Worm (Caenorhabditis elegans) whole organism, L2 larva: ENCODE measurements around the gene cblc-1.
A peak's percentile ranks its signal among the peaks of the same experiment; 100 is the strongest.
"Not testable (repeated sequence)": the region's sequence is repeated elsewhere in the genome, so short reads cannot be mapped to it uniquely, and the experiment has no call there.

Experiments used
- C34F6.9 ChIP-seq: fragments of 150-350 bp; optimal IDR thresholded peaks from 2 replicates; lab custom pipeline; 2014; ENCODE audit warnings: missing biosample characterization, missing genetic modification characterization
- F13H6.1 ChIP-seq: sonication (generic microtip); optimal IDR thresholded peaks from 2 replicates; lab custom pipeline; 2016; ENCODE audit warnings: missing genetic modification characterization, missing compliant biosample characterization
- R02D3.7 ChIP-seq: fragments of 150-350 bp; optimal IDR thresholded peaks from 2 replicates; lab custom pipeline; 2014; ENCODE audit warnings: missing biosample characterization, missing genetic modification characterization
- ceh-16 ChIP-seq: fragments of 150-350 bp; optimal IDR thresholded peaks from 2 replicates; lab custom pipeline; 2014; ENCODE audit warnings: missing biosample characterization, missing genetic modification characterization
- crh-2 ChIP-seq: sonication (generic microtip); optimal IDR thresholded peaks from 2 replicates; lab custom pipeline; 2017; ENCODE audit warnings: missing biosample characterization, missing genetic modification characterization
- egl-27 ChIP-seq: sonication (generic microtip); optimal IDR thresholded peaks from 3 replicates; lab custom pipeline; 2017; ENCODE audit warnings: missing biosample characterization, missing genetic modification reagents, missing genetic modification characterization
- elt-3 ChIP-seq: sonication (generic microtip); optimal IDR thresholded peaks from 2 replicates; lab custom pipeline; 2017; ENCODE audit warnings: missing biosample characterization, missing genetic modification characterization
- fos-1 ChIP-seq: fragments of 150-350 bp; optimal IDR thresholded peaks from 2 replicates; lab custom pipeline; 2014; ENCODE audit warnings: missing biosample characterization, missing genetic modification characterization
- gmeb-1 ChIP-seq: fragments of 150-350 bp; optimal IDR thresholded peaks from 2 replicates; lab custom pipeline; 2014; ENCODE audit warnings: missing biosample characterization, missing genetic modification characterization
- lin-11 ChIP-seq: fragments of 150-350 bp; sonication (generic microtip); optimal IDR thresholded peaks from 2 replicates; lab custom pipeline; 2014; ENCODE audit warnings: missing biosample characterization, missing genetic modification characterization, inconsistent platforms, mixed read lengths
- lin-13 ChIP-seq: fragments of 150-350 bp; optimal IDR thresholded peaks from 2 replicates; lab custom pipeline; 2014; ENCODE audit warnings: missing biosample characterization, missing genetic modification reagents, missing genetic modification characterization
- lin-39 ChIP-seq: fragments of 150-350 bp; optimal IDR thresholded peaks from 2 replicates; lab custom pipeline; 2014; ENCODE audit warnings: missing biosample characterization, missing genetic modification reagents, missing genetic modification characterization
- mab-5 ChIP-seq: fragments of 150-350 bp; optimal IDR thresholded peaks from 2 replicates; lab custom pipeline; 2014; ENCODE audit warnings: missing biosample characterization, missing genetic modification characterization
- mbf-1 ChIP-seq: sonication (generic microtip); optimal IDR thresholded peaks from 2 replicates; lab custom pipeline; 2017; ENCODE audit warnings: missing biosample characterization, missing genetic modification characterization
- mdl-1 ChIP-seq, 2 experiments: fragments of 150-350 bp in 1 of 2; sonication (generic microtip) in 1 of 2; optimal IDR thresholded peaks; 2 replicates each; lab custom pipeline; 2017; ENCODE audit warnings: missing biosample characterization in 2 of 2, missing genetic modification characterization in 2 of 2
- nhr-10 ChIP-seq: sonication (generic microtip); optimal IDR thresholded peaks from 2 replicates; lab custom pipeline; 2017; ENCODE audit warnings: missing biosample characterization, missing genetic modification characterization
- nhr-11 ChIP-seq: fragments of 150-350 bp; optimal IDR thresholded peaks from 2 replicates; lab custom pipeline; 2014; ENCODE audit warnings: missing biosample characterization, missing genetic modification characterization
- nhr-12 ChIP-seq: fragments of 150-350 bp; optimal IDR thresholded peaks from 2 replicates; lab custom pipeline; 2014; ENCODE audit warnings: missing biosample characterization, missing genetic modification characterization
- nhr-129 ChIP-seq: fragments of 150-350 bp; optimal IDR thresholded peaks from 2 replicates; lab custom pipeline; 2014; ENCODE audit warnings: missing biosample characterization, missing genetic modification characterization
- nhr-237 ChIP-seq: fragments of 150-350 bp; optimal IDR thresholded peaks from 2 replicates; lab custom pipeline; 2014; ENCODE audit warnings: missing biosample characterization, missing genetic modification characterization
- nhr-25 ChIP-seq: fragments of 150-350 bp; sonication (generic microtip); optimal IDR thresholded peaks from 3 replicates; lab custom pipeline; 2014; ENCODE audit warnings: missing biosample characterization, missing genetic modification characterization
- nhr-6 ChIP-seq: fragments of 150-350 bp; optimal IDR thresholded peaks from 2 replicates; lab custom pipeline; 2014; ENCODE audit warnings: missing biosample characterization, missing genetic modification characterization
- nhr-77 ChIP-seq: fragments of 150-350 bp; optimal IDR thresholded peaks from 2 replicates; lab custom pipeline; 2014; ENCODE audit warnings: missing biosample characterization, missing genetic modification characterization
- peb-1 ChIP-seq: fragments of 150-350 bp; optimal IDR thresholded peaks from 2 replicates; lab custom pipeline; 2014; ENCODE audit warnings: missing biosample characterization, missing genetic modification characterization
- sem-4 ChIP-seq: fragments of 150-350 bp; optimal IDR thresholded peaks from 2 replicates; lab custom pipeline; 2014; ENCODE audit warnings: missing biosample characterization, missing genetic modification reagents, missing genetic modification characterization
- sma-3 ChIP-seq: sonication (generic microtip); optimal IDR thresholded peaks from 2 replicates; lab custom pipeline; 2016; ENCODE audit warnings: missing genetic modification reagents, missing genetic modification characterization, missing compliant biosample characterization
- sma-9 ChIP-seq, 2 experiments: fragments of 150-350 bp in 1 of 2; sonication (generic microtip) in 1 of 2; optimal IDR thresholded peaks; 2 replicates each; lab custom pipeline; 2014 to 2016; ENCODE audit warnings: missing genetic modification characterization in 2 of 2, mild to moderate bottlenecking in 1 of 2, missing biosample characterization in 1 of 2, missing compliant biosample characterization in 1 of 2, missing genetic modification reagents in 1 of 2, moderate library complexity in 1 of 2
- snpc-4 ChIP-seq: fragments of 150-350 bp; optimal IDR thresholded peaks from 2 replicates; lab custom pipeline; 2014; ENCODE audit warnings: missing biosample characterization, missing genetic modification characterization
- unc-55 ChIP-seq: fragments of 150-350 bp; sonication (generic microtip); optimal IDR thresholded peaks from 3 replicates; lab custom pipeline; 2014; ENCODE audit warnings: missing biosample characterization, missing genetic modification reagents, missing genetic modification characterization
- unc-62 ChIP-seq: fragments of 150-350 bp; optimal IDR thresholded peaks from 2 replicates; lab custom pipeline; 2014; ENCODE audit warnings: missing biosample characterization, missing genetic modification reagents, missing genetic modification characterization
- zag-1 ChIP-seq: fragments of 150-350 bp; optimal IDR thresholded peaks from 2 replicates; lab custom pipeline; 2014; ENCODE audit warnings: missing biosample characterization, missing genetic modification characterization
- ztf-1 ChIP-seq: fragments of 200-800 bp; sonication (Bioruptor generic); conservative IDR thresholded peaks from 2 replicates; pipeline ENCODE4 v1.3.6; 2022; ENCODE audit warnings: missing genetic modification characterization, missing compliant biosample characterization
- ztf-11 ChIP-seq: sonication (generic microtip); optimal IDR thresholded peaks from 2 replicates; lab custom pipeline; 2017; ENCODE audit warnings: missing biosample characterization, missing genetic modification characterization
- ztf-4 ChIP-seq: fragments of 150-350 bp; optimal IDR thresholded peaks from 2 replicates; lab custom pipeline; 2014; ENCODE audit warnings: missing biosample characterization, missing genetic modification characterization

cblc-1 gene

DNA sequence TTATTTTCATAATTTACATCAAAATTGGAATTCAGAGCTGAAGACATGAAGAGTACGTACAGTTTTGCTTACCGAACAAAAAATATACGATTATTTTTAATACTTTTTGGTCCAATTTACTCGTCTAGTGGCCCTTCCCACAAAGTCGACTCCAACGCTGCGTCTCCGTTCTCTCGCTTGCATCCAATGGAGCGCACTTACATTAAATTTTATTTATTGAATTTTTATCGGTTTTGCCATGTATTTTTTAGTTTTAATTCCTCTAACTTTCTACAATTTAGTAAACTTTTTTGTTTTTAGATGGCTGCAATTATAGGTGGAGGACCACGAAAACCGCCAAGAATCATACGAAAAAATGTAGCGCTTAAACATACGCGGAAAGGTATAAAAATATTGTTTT, 5.4 kb downstream of the cblc-1 start, which contains the start of gene ZK546.5:
TSS of gene ZK546.5 (plus strand) at position 301 of the 400 bp plus-strand sequence.
- TF ChIP-seq nhr-237 (tag; lab: Kevin White, UChicago): no peak
- TF ChIP-seq elt-3 (tag; lab: Kevin White, UChicago): no peak
- TF ChIP-seq unc-55 (GFP tag; lab: Kevin White, UChicago): peak; percentile 18
- TF ChIP-seq C34F6.9 (tag; lab: Kevin White, UChicago): peak; percentile 34
- TF ChIP-seq, all 48 proteins: peak for 2

DNA sequence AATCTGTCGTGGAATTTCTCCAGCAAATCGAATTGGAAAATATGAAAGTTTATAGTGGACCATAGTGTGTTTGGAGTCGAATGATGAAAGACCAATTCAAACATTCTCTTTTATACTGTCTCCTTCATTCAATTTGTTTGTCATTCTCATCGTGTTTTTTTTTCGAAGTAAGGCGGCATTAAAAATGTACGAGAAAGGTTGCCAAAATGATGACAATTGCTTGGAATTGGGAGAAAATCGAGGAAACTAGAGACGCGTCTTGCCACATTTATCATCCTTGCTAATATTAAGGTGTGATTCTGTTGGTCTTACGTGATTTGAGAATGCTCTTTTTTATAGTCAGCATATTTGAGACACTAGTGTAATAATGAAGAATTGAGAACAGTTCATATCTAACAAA, 6.0 kb downstream of the cblc-1 start, which contains the start of gene gst-30:
TSS of gene gst-30 (minus strand) at position 101 of the 400 bp plus-strand sequence.
- TF ChIP-seq nhr-12 (no peak), R02D3.7 (tag; lab: Kevin White, UChicago) (no peak), nhr-129 (no peak), nhr-25 (tag; lab: Kevin White, UChicago) (no peak), lin-39 (no peak), F13H6.1 (tag; lab: Kevin White, UChicago) (no peak), nhr-11 (no peak)

DNA sequence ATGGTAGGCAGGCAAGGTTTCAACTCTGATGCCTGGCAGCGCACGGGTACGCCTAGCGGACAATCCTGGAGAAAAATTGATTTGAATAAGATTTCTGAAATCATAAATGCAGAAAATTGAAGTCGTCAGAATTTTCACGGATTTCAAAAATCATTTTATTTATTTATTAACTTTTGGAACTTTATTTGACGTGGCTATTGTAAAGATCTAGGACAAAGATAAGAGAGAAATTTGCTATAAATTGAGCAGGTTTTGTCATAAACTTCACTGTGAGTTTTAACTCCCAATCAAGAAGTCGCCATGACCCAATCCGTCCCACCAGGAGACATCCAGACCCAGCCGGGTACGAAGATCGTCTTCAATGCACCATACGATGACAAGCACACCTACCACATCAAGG, 8.2 kb downstream of the cblc-1 start, which contains the start of gene msp-152:
TSS of gene msp-152 (plus strand) at position 301 of the 400 bp plus-strand sequence.
- TF ChIP-seq sma-3; egl-27 (tag; lab: Kevin White, UChicago); gmeb-1 (tag; lab: Kevin White, UChicago): not testable (repeated sequence)

DNA sequence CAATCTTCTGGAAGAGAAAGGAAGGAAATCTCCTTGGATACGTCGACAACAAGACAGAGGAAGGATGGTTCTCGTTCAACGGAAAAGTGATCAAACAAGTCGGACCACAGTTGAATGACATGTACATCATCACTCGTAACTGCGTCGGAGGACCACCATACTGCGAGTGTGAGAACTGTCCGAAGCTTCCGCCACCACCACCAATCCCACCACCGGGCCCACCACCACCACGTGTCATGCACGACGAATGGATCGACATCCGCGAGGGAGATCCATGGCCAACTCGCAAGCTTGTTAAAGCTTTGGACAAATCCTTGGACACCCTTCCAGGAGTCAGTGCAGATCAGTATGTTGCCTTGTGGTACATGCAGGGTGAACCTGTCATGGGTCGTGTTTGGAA, 9.7 kb downstream of the cblc-1 start:
- no peak for TF ChIP-seq lin-39
- no peak for TF ChIP-seq sem-4 (tag; lab: Kevin White, UChicago)
- TF ChIP-seq nhr-10 (tag; lab: Kevin White, UChicago): no peak
- TF ChIP-seq nhr-11: no peak
- no peak for TF ChIP-seq R02D3.7 (tag; lab: Kevin White, UChicago)
- TF ChIP-seq unc-62 (GFP tag; lab: Kevin White, UChicago): no peak
- no peak for TF ChIP-seq ztf-4 (tag; lab: Kevin White, UChicago)
- no peak for TF ChIP-seq zag-1 (tag; lab: Kevin White, UChicago)
- no peak for TF ChIP-seq unc-55 (GFP tag; lab: Kevin White, UChicago)
- TF ChIP-seq nhr-6 (tag; lab: Kevin White, UChicago): no peak
- TF ChIP-seq peb-1: no peak
- no peak for TF ChIP-seq ztf-11 (tag; lab: Kevin White, UChicago)
- TF ChIP-seq gmeb-1 (tag; lab: Kevin White, UChicago): no peak
- no peak for TF ChIP-seq ztf-1 (GFP tag; lab: Robert Waterston, UW)

DNA sequence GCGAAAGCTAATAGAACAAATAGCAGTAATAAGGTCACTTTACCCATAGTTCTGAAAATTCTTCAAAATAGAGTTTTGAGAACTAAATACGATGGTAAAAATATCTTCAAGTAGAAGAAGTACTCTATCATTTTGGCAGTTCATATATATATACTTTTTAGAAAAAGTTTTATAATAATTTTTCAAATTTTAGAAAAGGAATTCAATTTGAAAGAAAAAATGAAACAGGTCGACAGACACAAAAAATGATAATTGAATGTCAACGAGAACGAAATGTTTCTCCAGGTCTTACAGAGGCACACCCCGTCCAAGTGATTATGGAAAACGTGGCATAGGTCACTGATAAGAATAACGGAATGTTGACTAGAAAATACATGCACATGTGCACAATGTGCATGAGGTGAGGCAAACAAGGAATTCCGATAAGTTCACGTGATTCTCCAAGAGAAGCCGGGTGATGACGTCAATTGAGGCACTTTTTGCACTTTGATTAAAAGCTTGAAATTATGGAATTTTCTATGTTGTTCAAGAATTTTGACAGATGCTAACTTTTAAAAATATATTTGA, 15.7 kb downstream of the cblc-1 start, which contains the start of gene aagr-2:
TSS of gene aagr-2 (minus strand) at position 51 of the 567 bp plus-strand sequence.
- no peak for TF ChIP-seq nhr-6 (tag; lab: Kevin White, UChicago)
- peak; percentile 62 for TF ChIP-seq F13H6.1 (tag; lab: Kevin White, UChicago)
- peak; percentile 10 for TF ChIP-seq sma-3
- peak; percentile 95 for TF ChIP-seq crh-2 (tag; lab: Kevin White, UChicago)
- TF ChIP-seq fos-1 (tag; lab: Kevin White, UChicago): peak; percentile 93
- no peak for TF ChIP-seq mbf-1 (tag; lab: Kevin White, UChicago)
- TF ChIP-seq ceh-16: no peak
- peak in 1 of 2 experiments; percentile 47 for TF ChIP-seq mdl-1 (tag; optimal IDR thresholded peaks at IDR 0.05; lab: Kevin White, UChicago)
- peak; percentile 93 for TF ChIP-seq sma-9 (GFP tag; optimal IDR thresholded peaks at IDR 0.05; lab: Kevin White, UChicago)
- TF ChIP-seq sma-9 (tag; optimal IDR thresholded peaks at IDR 0.05; lab: Kevin White, UChicago): no peak
- TF ChIP-seq gmeb-1 (tag; lab: Kevin White, UChicago): peak; percentile 9

DNA sequence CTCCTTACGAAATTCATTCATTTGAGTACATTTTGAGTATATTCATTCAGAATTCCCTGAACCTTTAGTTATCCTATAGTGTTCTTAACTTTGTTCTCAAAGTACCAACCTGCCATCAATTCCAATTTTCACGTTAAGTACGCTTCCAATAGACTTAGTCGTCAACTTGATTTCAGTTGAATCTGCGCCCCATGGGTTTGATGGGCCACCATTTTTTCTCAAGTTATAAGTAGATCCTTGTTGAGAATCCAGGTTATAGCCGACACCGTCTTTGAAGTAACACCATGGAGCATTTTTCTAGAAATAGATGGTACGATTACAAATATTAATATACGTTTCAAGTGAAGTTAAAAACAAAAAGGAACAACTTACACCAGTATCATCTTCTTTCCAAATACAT, 16.2 kb downstream of the cblc-1 start:
- TF ChIP-seq lin-13 (GFP tag; lab: Kevin White, UChicago): no peak
- TF ChIP-seq mbf-1 (tag; lab: Kevin White, UChicago): no peak
- TF ChIP-seq nhr-77 (tag; lab: Kevin White, UChicago): no peak
- TF ChIP-seq ztf-1 (GFP tag; lab: Robert Waterston, UW): no peak
- no peak for TF ChIP-seq snpc-4
- no peak for TF ChIP-seq lin-11 (tag; lab: Kevin White, UChicago)
- TF ChIP-seq mdl-1 (tag; optimal IDR thresholded peaks at IDR 0.05; lab: Kevin White, UChicago): no peak
- no peak for TF ChIP-seq peb-1
- no peak for TF ChIP-seq mab-5 (tag; lab: Kevin White, UChicago)
- TF ChIP-seq nhr-129: no peak
